Worm (Caenorhabditis elegans) whole organism, L3 larva: Measurements from ENCODE around the gene col-9.

ENCODE experiments used
- R02D3.7 ChIP-seq: fragments of 150-350 bp; optimal IDR thresholded peaks from 2 replicates; lab custom pipeline; 2014; ENCODE audit warnings: missing biosample characterization, missing genetic modification characterization
- aly-2 ChIP-seq: fragments of 150-350 bp; optimal IDR thresholded peaks from 2 replicates; lab custom pipeline; 2014; ENCODE audit warnings: missing biosample characterization, missing genetic modification characterization
- ama-1 ChIP-seq: fragments of 150-350 bp; optimal IDR thresholded peaks from 2 replicates; lab custom pipeline; 2018
- ceh-16 ChIP-seq: sonication (generic microtip); optimal IDR thresholded peaks from 2 replicates; lab custom pipeline; 2017; ENCODE audit warnings: missing biosample characterization, missing genetic modification characterization
- ceh-9 ChIP-seq: sonication (generic microtip); optimal IDR thresholded peaks from 2 replicates; lab custom pipeline; 2018; ENCODE audit warnings: missing biosample characterization, missing genetic modification characterization
- egl-27 ChIP-seq: sonication (generic microtip); optimal IDR thresholded peaks from 4 replicates; lab custom pipeline; 2017; ENCODE audit warnings: missing biosample characterization, missing genetic modification reagents, missing genetic modification characterization
- elt-1 ChIP-seq: fragments of 150-350 bp; optimal IDR thresholded peaks from 2 replicates; lab custom pipeline; 2014; ENCODE audit warnings: missing biosample characterization, missing genetic modification characterization
- elt-3 ChIP-seq, 3 experiments: fragments of 150-350 bp in 1 of 3; sonication (generic microtip) in 2 of 3; optimal IDR thresholded peaks; 2 replicates in 2 of 3; 4 replicates in 1 of 3; lab custom pipeline; 2014 to 2017; ENCODE audit warnings: missing biosample characterization in 3 of 3, missing genetic modification characterization in 3 of 3
- eor-1 ChIP-seq, 2 experiments: fragments of 150-350 bp; optimal IDR thresholded peaks; 2 replicates each; lab custom pipeline; 2014 to 2018; ENCODE audit warnings: missing biosample characterization in 2 of 2, missing genetic modification characterization in 2 of 2
- fkh-2 ChIP-seq: fragments of 150-350 bp; optimal IDR thresholded peaks from 2 replicates; lab custom pipeline; 2014; ENCODE audit warnings: missing biosample characterization, missing genetic modification reagents, missing genetic modification characterization
- fos-1 ChIP-seq: fragments of 150-350 bp; optimal IDR thresholded peaks from 2 replicates; lab custom pipeline; 2014; ENCODE audit warnings: missing biosample characterization, missing genetic modification characterization
- hmg-11 ChIP-seq: sonication (generic microtip); optimal IDR thresholded peaks from 2 replicates; lab custom pipeline; 2016; ENCODE audit warnings: missing genetic modification characterization, missing compliant biosample characterization
- lin-39 ChIP-seq: fragments of 150-350 bp; optimal IDR thresholded peaks from 2 replicates; lab custom pipeline; 2018; ENCODE audit warnings: missing biosample characterization, missing genetic modification reagents, missing genetic modification characterization
- nfya-1 ChIP-seq: sonication (generic microtip); optimal IDR thresholded peaks from 2 replicates; lab custom pipeline; 2017; ENCODE audit warnings: missing genetic modification characterization, mild to moderate bottlenecking, missing compliant biosample characterization, antibody characterized with exemption, moderate library complexity; ENCODE audit not compliant: insufficient read depth
- nhr-12 ChIP-seq: fragments of 150-350 bp; optimal IDR thresholded peaks from 2 replicates; lab custom pipeline; 2014; ENCODE audit warnings: missing biosample characterization, missing genetic modification characterization
- nhr-23 ChIP-seq: fragments of 150-350 bp; optimal IDR thresholded peaks from 2 replicates; lab custom pipeline; 2014; ENCODE audit warnings: missing biosample characterization, missing genetic modification reagents, missing genetic modification characterization
- nhr-25 ChIP-seq: sonication (generic microtip); optimal IDR thresholded peaks from 2 replicates; lab custom pipeline; 2017; ENCODE audit warnings: missing biosample characterization, missing genetic modification characterization
- nhr-43 ChIP-seq: sonication (generic microtip); optimal IDR thresholded peaks from 2 replicates; lab custom pipeline; 2016; ENCODE audit warnings: mild to moderate bottlenecking, missing genetic modification characterization, missing compliant biosample characterization; ENCODE audit not compliant: poor library complexity, severe bottlenecking
- nhr-67 ChIP-seq: fragments of 150-350 bp; optimal IDR thresholded peaks from 2 replicates; lab custom pipeline; 2014; ENCODE audit warnings: missing biosample characterization, missing genetic modification characterization
- nhr-76 ChIP-seq: fragments of 150-350 bp; sonication (generic microtip); optimal IDR thresholded peaks from 5 replicates; lab custom pipeline; 2014; ENCODE audit warnings: missing biosample characterization, missing genetic modification characterization
- nhr-77 ChIP-seq: fragments of 150-350 bp; optimal IDR thresholded peaks from 2 replicates; lab custom pipeline; 2014; ENCODE audit warnings: missing biosample characterization, missing genetic modification characterization
- sea-2 ChIP-seq: fragments of 150-350 bp; sonication (generic microtip); optimal IDR thresholded peaks from 4 replicates; lab custom pipeline; 2014; ENCODE audit warnings: missing biosample characterization, missing genetic modification reagents, missing genetic modification characterization
- skn-1 ChIP-seq: fragments of 150-350 bp; optimal IDR thresholded peaks from 2 replicates; lab custom pipeline; 2014; ENCODE audit warnings: missing biosample characterization, missing genetic modification characterization
- tbx-2 ChIP-seq: sonication (generic microtip); optimal IDR thresholded peaks from 2 replicates; lab custom pipeline; 2016; ENCODE audit warnings: mild to moderate bottlenecking, missing genetic modification characterization, missing compliant biosample characterization
- unc-39 ChIP-seq: sonication (generic microtip); optimal IDR thresholded peaks from 4 replicates; lab custom pipeline; 2017; ENCODE audit warnings: missing biosample characterization, missing genetic modification characterization
- unc-62 ChIP-seq: fragments of 150-350 bp; sonication (generic microtip); optimal IDR thresholded peaks from 4 replicates; lab custom pipeline; 2014; ENCODE audit warnings: missing biosample characterization, missing genetic modification reagents, missing genetic modification characterization
- ztf-4 ChIP-seq: fragments of 150-350 bp; optimal IDR thresholded peaks from 2 replicates; lab custom pipeline; 2014; ENCODE audit warnings: missing biosample characterization, missing genetic modification characterization

col-9 gene

DNA sequence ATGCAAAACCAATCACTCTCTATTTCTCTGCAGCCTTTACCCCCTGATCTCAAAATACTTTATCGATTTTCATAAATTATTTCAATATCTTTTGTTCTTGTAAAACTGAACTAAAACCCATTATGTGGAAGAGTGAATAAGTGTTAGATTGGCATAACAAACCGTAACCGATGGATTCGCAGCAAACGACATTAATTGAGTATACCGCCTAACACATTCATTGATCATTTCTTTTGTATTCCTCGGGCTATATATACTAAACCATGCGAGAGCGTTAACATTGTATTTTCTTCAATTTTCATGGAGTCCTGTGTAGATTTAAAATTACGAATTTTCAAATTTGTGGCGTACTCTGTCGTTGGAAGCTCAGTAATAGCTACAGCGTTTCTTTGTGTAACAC is at the start of gene col-9:
col-9 (plus strand) TSS at position 301 of the 400 bp plus-strand sequence.
- TF ChIP-seq ama-1 (no peak), egl-27 (no peak), tbx-2 (tag; lab: Kevin White, UChicago) (no peak), nhr-23 (tag; lab: Kevin White, UChicago) (no peak), nhr-67 (tag; lab: Kevin White, UChicago) (no peak), eor-1 (tag; optimal IDR thresholded peaks at IDR 0.05; lab: Kevin White, UChicago) (no peak), lin-39 (no peak), aly-2 (tag; lab: Kevin White, UChicago) (no peak)
- TF ChIP-seq, all 47 proteins: peak for 0

- TF ChIP-seq nhr-25 (tag; lab: Kevin White, UChicago): peak; percentile 24
- no peak for TF ChIP-seq lin-39
- peak; percentile 29 for TF ChIP-seq nhr-23 (tag; lab: Kevin White, UChicago)
- peak; percentile 37 for TF ChIP-seq elt-1
- TF ChIP-seq nhr-43 (tag; lab: Kevin White, UChicago): peak; percentile 35
- TF ChIP-seq R02D3.7 (tag; lab: Kevin White, UChicago): no peak
- peak; percentile 85 for TF ChIP-seq ama-1
- TF ChIP-seq elt-3 (tag; optimal IDR thresholded peaks at IDR 0.05; lab: Kevin White, UChicago): peak in 1 of 3 experiments; percentile 74
Observed at ce11 chrX:13541335-13541734, 48.5 kb upstream of the col-9 start.

DNA sequence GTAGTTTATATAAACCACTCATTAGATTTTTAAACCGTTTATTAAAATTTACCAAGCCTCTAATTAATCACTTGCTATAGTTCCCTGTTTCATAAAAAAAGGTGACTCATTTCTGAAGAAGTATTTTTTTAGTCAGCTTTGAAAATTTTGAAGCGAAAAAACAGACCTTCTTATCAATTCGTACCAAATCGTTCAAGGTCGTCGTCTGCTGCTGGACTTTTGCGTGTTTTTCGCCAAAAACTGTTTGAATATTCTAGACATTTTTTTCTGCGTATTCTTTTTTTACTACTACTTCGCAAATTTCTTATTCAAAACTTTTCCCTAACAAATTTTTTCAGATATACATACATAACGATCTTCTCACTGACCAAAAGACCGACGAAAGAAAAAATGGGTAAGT is 47.6 kb upstream of the col-9 start, which contains the start of gene cah-4:
cah-4 (plus strand) TSS at position 339 of the 400 bp plus-strand sequence.
- TF ChIP-seq skn-1 (tag; lab: Kevin White, UChicago) (no peak), ama-1 (peak; percentile 94)

ce11 chrX:13542757-13543156 is 47.1 kb upstream of the col-9 start:
- no peak for TF ChIP-seq tbx-2 (tag; lab: Kevin White, UChicago)
- peak; percentile 30 for TF ChIP-seq lin-39
- no peak for TF ChIP-seq elt-3 (tag; optimal IDR thresholded peaks at IDR 0.05; lab: Kevin White, UChicago)
- TF ChIP-seq ama-1: peak; percentile 86
- TF ChIP-seq hmg-11 (tag; lab: Kevin White, UChicago): peak; percentile 23
- peak; percentile 22 for TF ChIP-seq ztf-4 (tag; lab: Kevin White, UChicago)
- peak; percentile 41 for TF ChIP-seq nfya-1 (tag; lab: Kevin White, UChicago)

DNA sequence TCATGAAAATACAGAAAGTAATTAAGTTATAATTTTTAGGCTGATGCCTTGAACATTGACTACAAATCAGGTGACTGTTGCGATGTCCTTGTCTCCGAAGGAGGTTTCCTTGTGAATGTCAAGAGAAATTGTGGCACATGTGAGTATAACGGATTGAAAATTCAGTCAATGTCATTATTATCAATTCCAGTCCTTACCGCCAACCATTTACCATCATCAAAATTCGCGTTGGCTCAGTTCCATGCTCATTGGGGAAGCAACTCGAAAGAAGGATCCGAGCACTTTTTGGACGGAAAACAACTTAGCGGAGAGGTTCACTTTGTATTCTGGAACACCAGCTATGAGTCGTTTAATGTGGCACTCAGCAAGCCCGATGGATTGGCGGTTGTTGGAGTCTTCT is 46.5 kb upstream of the col-9 start:
- TF ChIP-seq ama-1: peak; percentile 51
- no peak for TF ChIP-seq fos-1 (tag; lab: Kevin White, UChicago)
- no peak for TF ChIP-seq lin-39
- no peak for TF ChIP-seq nfya-1 (tag; lab: Kevin White, UChicago)

ce11 chrX:13544544-13545021 is 45.3 kb upstream of the col-9 start:
- TF ChIP-seq nhr-67 (tag; lab: Kevin White, UChicago) (no peak), skn-1 (tag; lab: Kevin White, UChicago) (no peak), fkh-2 (tag; lab: Kevin White, UChicago) (no peak), ama-1 (peak; percentile 96), sea-2 (GFP tag; lab: Kevin White, UChicago) (no peak), hmg-11 (tag; lab: Kevin White, UChicago) (no peak), nhr-77 (tag; lab: Kevin White, UChicago) (no peak), unc-39 (tag; lab: Kevin White, UChicago) (no peak), aly-2 (tag; lab: Kevin White, UChicago) (no peak), nhr-12 (tag; lab: Kevin White, UChicago) (no peak), ceh-16 (no peak), unc-62 (GFP tag; lab: Kevin White, UChicago) (no peak), egl-27 (no peak), nhr-43 (tag; lab: Kevin White, UChicago) (peak; percentile 15), ceh-9 (tag; lab: Kevin White, UChicago) (no peak)

ce11 chrX:13550890-13551289 is 38.9 kb upstream of the col-9 start, which contains the start of gene odr-1:
TSS of gene odr-1 (minus strand) at chrX:13550990.
- TF ChIP-seq nhr-76 (tag; lab: Kevin White, UChicago): no peak
